Worm (Caenorhabditis elegans): ENCODE measurements around the gene nhx-6.

nhx-6 gene

DNA sequence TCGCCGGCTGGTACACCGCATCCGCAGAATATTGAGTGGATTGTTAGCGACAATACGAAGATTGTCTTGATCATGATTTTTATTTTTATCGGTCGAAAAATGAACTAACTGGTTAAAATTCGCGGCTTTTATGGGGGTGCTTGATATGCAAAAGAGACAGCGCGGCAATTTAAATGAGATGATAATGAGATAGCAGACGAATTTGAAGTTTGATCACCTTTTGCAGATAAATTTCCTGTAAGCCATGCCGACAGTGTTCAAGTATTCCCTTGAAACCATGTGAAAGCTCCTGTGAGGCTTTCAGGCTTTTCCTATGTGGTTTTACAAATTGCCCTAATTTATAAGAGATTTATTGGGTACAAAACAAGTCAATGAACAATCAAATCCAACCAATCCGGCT lies 24.4 kb upstream of the nhx-6 start, which contains the start of gene ZC204.17:
TSS of gene ZC204.17 (minus strand) at position 101 of the 400 bp plus-strand sequence.
- TF ChIP-seq nhr-67 (tag; optimal IDR thresholded peaks at IDR 0.05), result no peak
- no peak for TF ChIP-seq snpc-4 (tag; optimal IDR thresholded peaks at IDR 0.05)
- TF ChIP-seq elt-2 (tag; optimal IDR thresholded peaks at IDR 0.05), result no peak
- no peak for TF ChIP-seq pha-4 (tag; optimal IDR thresholded peaks at IDR 0.05)
- no peak for TF ChIP-seq mdl-1 (tag; optimal IDR thresholded peaks at IDR 0.05)
- TF ChIP-seq ceh-9 (tag; optimal IDR thresholded peaks at IDR 0.05), result no peak
- no peak for TF ChIP-seq ztf-4 (tag; optimal IDR thresholded peaks at IDR 0.05)
- TF ChIP-seq nhr-12 (tag; optimal IDR thresholded peaks at IDR 0.05), result no peak
- no peak for TF ChIP-seq unc-39 (tag; optimal IDR thresholded peaks at IDR 0.05)
- no peak for TF ChIP-seq ama-1 (optimal IDR thresholded peaks at IDR 0.05)
- TF ChIP-seq lin-39 (tag; optimal IDR thresholded peaks at IDR 0.05), result no peak

DNA sequence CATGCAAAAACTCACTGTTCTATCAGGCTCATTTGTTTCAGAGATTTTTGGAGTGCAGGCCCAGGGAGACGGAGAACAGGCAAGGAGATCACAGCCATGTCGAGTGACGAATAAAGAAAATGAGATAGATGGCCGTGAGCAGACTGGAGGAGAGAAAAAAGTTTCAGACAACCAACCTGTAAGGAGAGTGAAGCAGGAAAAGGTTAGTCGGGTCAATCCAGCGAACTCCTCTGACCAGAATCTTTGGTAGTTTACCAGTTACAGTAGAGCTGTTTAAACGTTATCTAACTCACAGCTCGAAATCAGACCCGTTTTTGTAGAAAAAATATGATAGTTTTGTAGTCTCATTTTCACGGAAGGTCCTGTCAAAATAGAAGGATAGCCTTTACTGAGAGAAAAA lies 21.9 kb upstream of the nhx-6 start, which contains the start of gene fbxb-21:
TSS of gene fbxb-21 (minus strand) at position 101 of the 400 bp plus-strand sequence.
- TF ChIP-seq nhr-67 (tag; optimal IDR thresholded peaks at IDR 0.05), result no peak
- TF ChIP-seq fkh-10 (GFP tag; optimal IDR thresholded peaks at IDR 0.05), result peak; percentile 44

DNA sequence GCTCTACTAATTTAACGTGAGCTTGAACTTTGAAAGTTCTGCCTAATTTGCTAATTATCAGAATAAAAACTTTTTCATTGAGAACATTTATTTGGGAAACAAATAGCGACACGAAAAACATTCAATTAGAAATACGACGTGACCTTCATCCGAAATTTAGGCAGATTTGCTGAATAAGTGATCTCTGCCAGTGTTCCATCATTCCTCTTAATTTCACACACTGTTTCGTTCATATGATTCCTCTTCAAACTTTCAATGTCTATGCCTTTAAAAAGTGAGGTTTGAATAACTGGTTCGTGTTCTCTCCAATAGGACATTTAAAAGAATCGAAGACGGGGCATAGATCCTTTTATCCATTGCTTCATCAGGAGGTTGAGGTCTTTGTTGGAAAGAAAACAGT lies 20.1 kb upstream of the nhx-6 start, which contains the start of gene fbxb-20:
TSS of gene fbxb-20 (minus strand) at position 101 of the 400 bp plus-strand sequence.
- TF ChIP-seq nfya-1 (tag; optimal IDR thresholded peaks at IDR 0.05; ENCODE audit: insufficient read depth) (no peak), ztf-11 (tag; optimal IDR thresholded peaks at IDR 0.05) (no peak), ceh-82 (tag; optimal IDR thresholded peaks at IDR 0.05) (no peak), eor-1 (tag; optimal IDR thresholded peaks at IDR 0.05) (no peak), pha-4 (tag; optimal IDR thresholded peaks at IDR 0.05) (no peak), unc-62 (GFP tag; optimal IDR thresholded peaks at IDR 0.05) (no peak), nhr-76 (tag; optimal IDR thresholded peaks at IDR 0.05) (no peak), ceh-28 (tag; optimal IDR thresholded peaks at IDR 0.05) (no peak), ceh-16 (tag; optimal IDR thresholded peaks at IDR 0.05) (no peak), ZK546.5 (tag; optimal IDR thresholded peaks at IDR 0.05) (no peak), snpc-4 (tag; optimal IDR thresholded peaks at IDR 0.05) (no peak), R02D3.7 (tag; optimal IDR thresholded peaks at IDR 0.05) (no peak)

DNA sequence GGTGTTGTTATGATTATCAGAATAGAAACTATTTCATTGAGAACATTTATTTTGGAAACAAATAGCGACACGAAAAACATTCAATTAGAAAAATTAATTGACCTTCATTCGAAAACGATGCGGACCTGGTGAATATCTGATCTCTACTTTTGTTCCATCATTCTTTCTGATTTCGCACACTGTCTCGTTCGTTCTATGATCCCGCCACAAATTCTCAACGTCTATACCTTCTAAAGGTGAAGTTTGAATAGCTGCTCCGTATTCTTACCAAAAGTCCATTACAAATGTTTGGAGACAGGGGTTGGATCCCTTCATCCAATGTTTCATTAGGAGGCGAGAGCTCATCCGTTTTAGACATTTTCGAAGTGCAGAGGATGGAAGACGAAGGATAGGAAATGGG lies 18.8 kb upstream of the nhx-6 start, which contains the start of gene fbxb-16:
TSS of gene fbxb-16 (minus strand) at position 101 of the 400 bp plus-strand sequence.
- TF ChIP-seq elt-1 (tag; optimal IDR thresholded peaks at IDR 0.05), result no peak
- TF ChIP-seq fkh-10 (GFP tag; optimal IDR thresholded peaks at IDR 0.05), result peak; percentile 15
- TF ChIP-seq tbx-2 (tag; optimal IDR thresholded peaks at IDR 0.05), result no peak

DNA sequence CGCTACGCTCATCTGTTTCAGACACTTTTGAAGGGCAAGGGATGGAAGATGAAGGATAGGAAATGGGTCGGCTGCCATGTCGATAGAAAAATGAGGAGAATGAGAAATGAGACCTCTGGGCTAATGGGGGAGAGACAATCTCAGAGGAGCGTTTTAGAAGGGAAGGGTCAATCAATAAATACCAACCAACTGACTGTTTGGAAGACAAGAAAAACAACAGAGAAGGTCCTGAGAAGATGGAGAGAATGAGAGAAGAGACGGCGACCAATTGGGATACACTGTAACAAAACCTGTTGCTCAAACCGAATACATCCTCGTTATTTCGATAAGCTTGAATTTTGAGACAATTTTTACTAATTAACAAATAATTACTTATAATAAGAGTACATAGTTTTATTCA lies 17.2 kb upstream of the nhx-6 start, which contains the start of gene fbxb-15:
TSS of gene fbxb-15 (minus strand) at position 101 of the 400 bp plus-strand sequence.
- no peak for TF ChIP-seq zag-1 (tag; optimal IDR thresholded peaks at IDR 0.05)
- TF ChIP-seq pha-4 (tag; optimal IDR thresholded peaks at IDR 0.05), result no peak
- TF ChIP-seq unc-62 (GFP tag; optimal IDR thresholded peaks at IDR 0.05), result no peak
- TF ChIP-seq sea-2 (GFP tag; optimal IDR thresholded peaks at IDR 0.05), result no peak
- TF ChIP-seq fkh-2 (tag; optimal IDR thresholded peaks at IDR 0.05), result no peak
- no peak for TF ChIP-seq ztf-4 (tag; optimal IDR thresholded peaks at IDR 0.05)
- no peak for TF ChIP-seq ama-1 (optimal IDR thresholded peaks at IDR 0.05)
- no peak for TF ChIP-seq fkh-10 (GFP tag; optimal IDR thresholded peaks at IDR 0.05)
- TF ChIP-seq egl-5 (tag; optimal IDR thresholded peaks at IDR 0.05), result no peak
- no peak for TF ChIP-seq jun-1 (tag; optimal IDR thresholded peaks at IDR 0.05)
- TF ChIP-seq snpc-4 (tag; optimal IDR thresholded peaks at IDR 0.05), result no peak
- no peak for TF ChIP-seq elt-1 (tag; optimal IDR thresholded peaks at IDR 0.05)
- TF ChIP-seq skn-1 (tag; optimal IDR thresholded peaks at IDR 0.05), result no peak
- no peak for TF ChIP-seq nfya-1 (tag; optimal IDR thresholded peaks at IDR 0.05; ENCODE audit: insufficient read depth)

DNA sequence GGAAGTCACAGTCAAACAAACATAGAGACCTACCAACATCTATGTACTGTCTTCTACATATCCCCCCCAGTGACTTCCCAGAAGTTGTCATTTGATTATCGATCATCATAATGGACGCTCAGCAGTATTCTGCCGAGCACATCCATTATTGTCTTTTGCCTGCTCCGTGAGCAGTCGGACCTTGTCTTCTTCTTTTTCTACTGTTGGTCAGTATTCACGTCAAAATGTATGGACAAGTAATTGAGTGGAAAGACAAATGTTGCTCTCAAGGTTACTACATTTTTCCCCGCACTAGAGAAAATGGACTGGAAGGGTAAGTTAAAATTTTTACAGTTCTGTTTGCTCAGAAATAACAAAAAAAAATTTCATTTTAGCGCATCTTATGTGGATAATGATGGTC lies 15.7 kb upstream of the nhx-6 start, which contains the start of gene btb-12:
TSS of gene btb-12 (plus strand) at position 301 of the 400 bp plus-strand sequence.
- TF ChIP-seq elt-1 (tag; optimal IDR thresholded peaks at IDR 0.05), result no peak
- TF ChIP-seq daf-12 (tag; optimal IDR thresholded peaks at IDR 0.05), result no peak
- no peak for TF ChIP-seq pha-4 (tag; optimal IDR thresholded peaks at IDR 0.05)
- TF ChIP-seq snpc-4 (tag; optimal IDR thresholded peaks at IDR 0.05), result no peak
- no peak for TF ChIP-seq zag-1 (tag; optimal IDR thresholded peaks at IDR 0.05)
- TF ChIP-seq fos-1 (tag; optimal IDR thresholded peaks at IDR 0.05), result no peak
- no peak for TF ChIP-seq tbx-2 (tag; optimal IDR thresholded peaks at IDR 0.05)
- TF ChIP-seq ztf-11 (tag; optimal IDR thresholded peaks at IDR 0.05), result no peak
- TF ChIP-seq ceh-9 (tag; optimal IDR thresholded peaks at IDR 0.05), result no peak
